Worm (Caenorhabditis elegans) whole organism, dauer: ENCODE measurements around the gene T03F6.3.

ENCODE experiments used
- unc-62 ChIP-seq: sonication (generic microtip); optimal IDR thresholded peaks from 2 replicates; lab custom pipeline; 2017; ENCODE audit warnings: missing biosample characterization, missing genetic modification reagents, missing genetic modification characterization

T03F6.3 gene

ce11 chrIII:13389078-13389477 lies at the start of gene T03F6.3:
T03F6.3 (plus strand) TSS chrIII:13389395.
- TF ChIP-seq unc-62 (GFP tag; lab: Kevin White, UChicago), result no peak

- TF ChIP-seq unc-62 (GFP tag; lab: Kevin White, UChicago), result no peak
Measured at ce11 chrIII:13339672-13340071, 49.5 kb upstream of the T03F6.3 start, which contains the start of gene F53A2.3. F53A2.3 (minus strand) TSS chrIII:13339772.

ce11 chrIII:13340504-13341274 lies 48.5 kb upstream of the T03F6.3 start:
- TF ChIP-seq unc-62 (GFP tag; lab: Kevin White, UChicago), result no peak

- no peak for TF ChIP-seq unc-62 (GFP tag; lab: Kevin White, UChicago)
Measured at ce11 chrIII:13341275-13341626, 47.9 kb upstream of the T03F6.3 start, which contains the start of gene nud-1. nud-1 (plus strand) TSS chrIII:13341527.

ce11 chrIII:13342079-13342734 lies 47.0 kb upstream of the T03F6.3 start, which contains the start of gene dro-1:
dro-1 (plus strand) TSS chrIII:13342684.
- no peak for TF ChIP-seq unc-62 (GFP tag; lab: Kevin White, UChicago)

ce11 chrIII:13343117-13343516 lies 46.1 kb upstream of the T03F6.3 start, which contains the start of gene ife-1:
ife-1 (plus strand) TSS chrIII:13343417.
- no peak for TF ChIP-seq unc-62 (GFP tag; lab: Kevin White, UChicago)

- TF ChIP-seq unc-62 (GFP tag; lab: Kevin White, UChicago), result no peak
Measured at ce11 chrIII:13343562-13344139, 45.5 kb upstream of the T03F6.3 start.

- TF ChIP-seq unc-62 (GFP tag; lab: Kevin White, UChicago), result no peak
Measured at ce11 chrIII:13344538-13345136, 44.6 kb upstream of the T03F6.3 start, which contains the start of gene acaa-2. acaa-2 (plus strand) TSS chrIII:13344937.

ce11 chrIII:13346785-13347184 lies 42.4 kb upstream of the T03F6.3 start, which contains the start of gene mtm-6:
mtm-6 (plus strand) TSS chrIII:13347085.
- TF ChIP-seq unc-62 (GFP tag; lab: Kevin White, UChicago), result no peak

- TF ChIP-seq unc-62 (GFP tag; lab: Kevin White, UChicago), result no peak
Measured at ce11 chrIII:13347782-13348327, 41.3 kb upstream of the T03F6.3 start.

- no peak for TF ChIP-seq unc-62 (GFP tag; lab: Kevin White, UChicago)
Measured at ce11 chrIII:13348891-13349290, 40.3 kb upstream of the T03F6.3 start.

ce11 chrIII:13350964-13351363 lies 38.2 kb upstream of the T03F6.3 start:
- TF ChIP-seq unc-62 (GFP tag; lab: Kevin White, UChicago), result no peak

ce11 chrIII:13359256-13359655 lies 29.9 kb upstream of the T03F6.3 start, which contains the start of gene F53A2.9:
F53A2.9 (minus strand) TSS chrIII:13359356.
- TF ChIP-seq unc-62 (GFP tag; lab: Kevin White, UChicago), result no peak

- TF ChIP-seq unc-62 (GFP tag; lab: Kevin White, UChicago), result no peak
Measured at ce11 chrIII:13359847-13360246, 29.3 kb upstream of the T03F6.3 start.

- TF ChIP-seq unc-62 (GFP tag; lab: Kevin White, UChicago), result no peak
Measured at ce11 chrIII:13370980-13371379, 18.2 kb upstream of the T03F6.3 start, which contains the start of gene T03F6.9. T03F6.9 (minus strand) TSS chrIII:13371080.
